Worm (Caenorhabditis elegans): ENCODE results near the gene nlp-76.
A peak's percentile ranks its signal among the peaks of the same experiment; 100 is the strongest.

- TF ChIP-seq chd-7 (tag; optimal IDR thresholded peaks at IDR 0.05) (peak; percentile 6), madf-3 (GFP tag; IDR thresholded peaks at IDR 0.05) (no peak), F33H1.4 (GFP tag; IDR thresholded peaks at IDR 0.05) (no peak)
These were observed 34.4 kb downstream of the nlp-76 start for ce11 chrX:12629257-12629656.

Measured in whole organism, young adult.